Worm (Caenorhabditis elegans) whole organism, L4/young adult: ENCODE data around the gene dars-2.

Experiments used
- dao-5 ChIP-seq: sonication (generic microtip); optimal IDR thresholded peaks from 2 replicates; lab custom pipeline; 2016; ENCODE audit warnings: missing genotype, missing genetic modification characterization, moderate library complexity, missing compliant biosample characterization
- him-1 ChIP-seq: sonication (generic microtip); optimal IDR thresholded peaks from 2 replicates; lab custom pipeline; 2016; ENCODE audit warnings: missing genotype, missing genetic modification reagents, missing genetic modification characterization, missing compliant biosample characterization

DNA sequence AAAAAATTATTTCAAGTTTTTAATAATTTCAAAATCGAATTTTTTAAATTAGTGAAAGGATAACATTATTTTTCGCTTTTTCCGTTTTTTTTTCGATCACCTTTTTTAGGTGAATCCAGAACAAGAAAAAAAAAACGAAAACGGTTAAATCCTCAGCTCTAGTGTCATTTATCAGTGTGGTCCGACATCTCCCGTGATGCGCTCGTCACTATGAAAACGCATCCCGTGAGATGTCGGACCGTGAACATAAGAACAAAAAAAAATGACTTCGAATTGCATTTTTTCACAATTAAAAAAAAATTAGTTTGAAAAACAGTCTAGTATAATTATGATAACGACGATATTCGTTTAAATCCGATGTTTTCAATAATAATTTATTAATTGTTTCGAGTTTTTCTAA, 810 bp upstream of the dars-2 start:
- TF ChIP-seq dao-5 (tag; lab: Kevin White, UChicago): no peak
- TF ChIP-seq him-1 (tag; lab: Kevin White, UChicago): no peak
